Fruit fly (Drosophila melanogaster): Measurements from ENCODE around the gene Jupiter.

- no peak for TF ChIP-seq ey (GFP tag; optimal IDR thresholded peaks at IDR 0.05)
- TF ChIP-seq usp (GFP tag; optimal IDR thresholded peaks at IDR 0.05), result no peak
- no peak for TF ChIP-seq sage (GFP tag; optimal IDR thresholded peaks at IDR 0.05)
- no peak for TF ChIP-seq psq (GFP tag; optimal IDR thresholded peaks at IDR 0.05)
- no peak for TF ChIP-seq HLH106 (tag; optimal IDR thresholded peaks at IDR 0.05)
- TF ChIP-seq Hr83 (GFP tag; optimal IDR thresholded peaks at IDR 0.05; ENCODE audit: poor library complexity, severe bottlenecking), result no peak
- no peak for TF ChIP-seq br (GFP tag; optimal IDR thresholded peaks at IDR 0.05)
- TF ChIP-seq fru (GFP tag; optimal IDR thresholded peaks at IDR 0.05), result no peak
- no peak for TF ChIP-seq lola (GFP tag; optimal IDR thresholded peaks at IDR 0.05)
- TF ChIP-seq h (GFP tag; optimal IDR thresholded peaks at IDR 0.05), result no peak
- no peak for TF ChIP-seq pan (optimal IDR thresholded peaks at IDR 0.05)
These were observed 1.9 kb downstream of the Jupiter start for dm6 chr3R:11617849-11618248.

Data from whole organism, wandering third instar larva.